Fruit fly (Drosophila melanogaster) whole organism, wandering third instar larva: ENCODE results near the gene CG43658.

Source experiments
- Abd-B ChIP-seq: fragments of >200 bp; optimal IDR thresholded peaks from 2 replicates; lab custom pipeline; 2017; ENCODE audit warnings: missing biosample characterization, missing genetic modification characterization
- CG32264 ChIP-seq: fragments of 200-800 bp; sonication (Bioruptor generic); optimal IDR thresholded peaks from 2 replicates; lab custom pipeline; 2016; ENCODE audit warnings: missing biosample characterization, missing genetic modification characterization
- CG9705 ChIP-seq: fragments of 200-800 bp; sonication (Bioruptor generic); optimal IDR thresholded peaks from 2 replicates; lab custom pipeline; 2018; ENCODE audit warnings: missing biosample characterization, mild to moderate bottlenecking, missing genetic modification characterization
- CrebA ChIP-seq: fragments of 200-800 bp; sonication (Bioruptor generic); optimal IDR thresholded peaks from 2 replicates; lab custom pipeline; 2016; ENCODE audit warnings: missing biosample characterization, mild to moderate bottlenecking, missing genetic modification characterization, borderline replicate concordance
- Dfd ChIP-seq: fragments of >200 bp; optimal IDR thresholded peaks from 2 replicates; lab custom pipeline; 2017; ENCODE audit warnings: missing biosample characterization, missing genetic modification characterization
- Dif ChIP-seq: fragments of 200-275, 200-300 bp; sonication (Bioruptor generic); optimal IDR thresholded peaks from 2 replicates; lab custom pipeline; 2018; ENCODE audit warnings: missing biosample characterization, missing genetic modification characterization; ENCODE audit not compliant: partially characterized antibody
- GATAd ChIP-seq: sonication (Bioruptor generic); optimal IDR thresholded peaks from 2 replicates; lab custom pipeline; 2016; ENCODE audit warnings: missing biosample characterization, missing genetic modification characterization
- HLH106 ChIP-seq: fragments of 200-800 bp; optimal IDR thresholded peaks from 3 replicates; lab custom pipeline; 2019; ENCODE audit warnings: missing biosample characterization, mild to moderate bottlenecking, missing genetic modification characterization, moderate library complexity
- Hnf4 ChIP-seq: fragments of 200-800 bp; sonication (Bioruptor generic); optimal IDR thresholded peaks from 2 replicates; lab custom pipeline; 2016; ENCODE audit warnings: missing biosample characterization, mild to moderate bottlenecking, missing genetic modification characterization
- Hr78 ChIP-seq: fragments of >200 bp; optimal IDR thresholded peaks from 2 replicates; lab custom pipeline; 2017; ENCODE audit warnings: missing biosample characterization, missing genetic modification characterization
- Hr83 ChIP-seq: fragments of 200-300 bp; sonication (Bioruptor generic); optimal IDR thresholded peaks from 2 replicates; lab custom pipeline; 2016; ENCODE audit warnings: missing biosample characterization, mild to moderate bottlenecking, missing genetic modification characterization, moderate library complexity; ENCODE audit not compliant: poor library complexity, severe bottlenecking
- Jra ChIP-seq: sonication (Bioruptor generic); optimal IDR thresholded peaks from 2 replicates; lab custom pipeline; 2016; ENCODE audit warnings: missing biosample characterization, missing genetic modification characterization
- Mio ChIP-seq: sonication (Bioruptor generic); optimal IDR thresholded peaks from 2 replicates; lab custom pipeline; 2016; ENCODE audit warnings: missing biosample characterization, missing genetic modification characterization
- N ChIP-seq: fragments of >200 bp; optimal IDR thresholded peaks from 2 replicates; lab custom pipeline; 2018; ENCODE audit warnings: missing biosample characterization, missing external identifiers, missing genetic modification characterization
- OdsH ChIP-seq: fragments of 200-800 bp; sonication (Bioruptor generic); optimal IDR thresholded peaks from 2 replicates; lab custom pipeline; 2016; ENCODE audit warnings: missing biosample characterization, mild to moderate bottlenecking, missing genetic modification characterization
- Rel ChIP-seq, 2 experiments: fragments of 200-800 bp; sonication (Bioruptor generic) in 1 of 2; optimal IDR thresholded peaks; 2 replicates in 1 of 2; 3 replicates in 1 of 2; lab custom pipeline; 2016 to 2019; ENCODE audit warnings: mild to moderate bottlenecking in 2 of 2, missing biosample characterization in 2 of 2, missing genetic modification characterization in 2 of 2, moderate library complexity in 1 of 2
- Sp1 ChIP-seq: fragments of 200-800 bp; sonication (Bioruptor generic); optimal IDR thresholded peaks from 3 replicates; lab custom pipeline; 2019; ENCODE audit warnings: missing biosample characterization, mild to moderate bottlenecking, missing genetic modification characterization, moderate library complexity
- Vsx2 ChIP-seq: fragments of 200-300, 225-300 bp; sonication (Bioruptor generic); optimal IDR thresholded peaks from 2 replicates; lab custom pipeline; 2018; ENCODE audit warnings: missing biosample characterization, missing genetic modification characterization; ENCODE audit not compliant: partially characterized antibody
- br ChIP-seq: fragments of 200-800 bp; sonication (Bioruptor generic); optimal IDR thresholded peaks from 2 replicates; lab custom pipeline; 2016; ENCODE audit warnings: missing biosample characterization, missing genetic modification characterization
- brk ChIP-seq: fragments of 200-800 bp; sonication (Bioruptor generic); optimal IDR thresholded peaks from 2 replicates; lab custom pipeline; 2016; ENCODE audit warnings: missing biosample characterization, mild to moderate bottlenecking, missing genetic modification characterization
- dl ChIP-seq, 2 experiments: fragments of 175-275, 200-275 bp in 1 of 2; fragments of 200-275 bp in 1 of 2; sonication (Bioruptor generic); optimal IDR thresholded peaks; lab custom pipeline; 2018; ENCODE audit warnings: mild to moderate bottlenecking in 2 of 2, missing biosample characterization in 2 of 2, missing genetic modification characterization in 2 of 2, moderate library complexity in 2 of 2; ENCODE audit not compliant: partially characterized antibody in 2 of 2, insufficient read depth in 1 of 2
- dmrt93B ChIP-seq: fragments of 200-800 bp; sonication (Bioruptor generic); optimal IDR thresholded peaks from 2 replicates; lab custom pipeline; 2018; ENCODE audit warnings: missing biosample characterization, mild to moderate bottlenecking, missing genetic modification characterization
- dsf ChIP-seq: sonication (Bioruptor generic); optimal IDR thresholded peaks from 2 replicates; lab custom pipeline; 2016; ENCODE audit warnings: missing biosample characterization, missing genetic modification characterization, borderline replicate concordance
- ey ChIP-seq: fragments of 200-800 bp; sonication (Bioruptor generic); optimal IDR thresholded peaks from 2 replicates; lab custom pipeline; 2016; ENCODE audit warnings: missing biosample characterization, missing genetic modification characterization
- foxo ChIP-seq, 2 experiments: fragments of 200-800 bp; sonication (Bioruptor generic); optimal IDR thresholded peaks; 2 replicates in 1 of 2; 3 replicates in 1 of 2; lab custom pipeline; 2016 to 2017; ENCODE audit warnings: missing biosample characterization in 2 of 2, missing genetic modification characterization in 2 of 2
- fru ChIP-seq: fragments of 200-800 bp; sonication (Bioruptor generic); optimal IDR thresholded peaks from 3 replicates; lab custom pipeline; 2016; ENCODE audit warnings: missing biosample characterization, mild to moderate bottlenecking, missing genetic modification characterization
- h ChIP-seq: fragments of 200-800 bp; sonication (Bioruptor generic); optimal IDR thresholded peaks from 3 replicates; lab custom pipeline; 2016; ENCODE audit warnings: missing biosample characterization, mild to moderate bottlenecking, missing genetic modification characterization
- jim ChIP-seq: fragments of 175-275, 200-325 bp; sonication (Bioruptor generic); optimal IDR thresholded peaks from 2 replicates; lab custom pipeline; 2016; ENCODE audit warnings: missing biosample characterization, mild to moderate bottlenecking, missing genetic modification characterization
- lola ChIP-seq: fragments of >200 bp; optimal IDR thresholded peaks from 2 replicates; lab custom pipeline; 2017; ENCODE audit warnings: missing biosample characterization, missing genetic modification characterization
- pan ChIP-seq: fragments of >200 bp; optimal IDR thresholded peaks from 2 replicates; lab custom pipeline; 2017
- psq ChIP-seq: fragments of 200-800 bp; sonication (Bioruptor generic); optimal IDR thresholded peaks from 3 replicates; lab custom pipeline; 2017; ENCODE audit warnings: missing biosample characterization, mild to moderate bottlenecking, missing genetic modification characterization, moderate library complexity
- rgr ChIP-seq: fragments of 200-800 bp; sonication (Bioruptor generic); optimal IDR thresholded peaks from 3 replicates; lab custom pipeline; 2016; ENCODE audit warnings: missing biosample characterization, mild to moderate bottlenecking, missing genetic modification characterization
- sage ChIP-seq: fragments of 200-800 bp; sonication (Bioruptor generic); optimal IDR thresholded peaks from 2 replicates; lab custom pipeline; 2016; ENCODE audit warnings: missing biosample characterization, mild to moderate bottlenecking, missing genetic modification characterization
- sv ChIP-seq: fragments of 200-800 bp; sonication (Bioruptor generic); optimal IDR thresholded peaks from 3 replicates; lab custom pipeline; 2016; ENCODE audit warnings: missing biosample characterization, missing genetic modification characterization
- woc ChIP-seq: sonication (Bioruptor generic); optimal IDR thresholded peaks from 2 replicates; lab custom pipeline; 2016; ENCODE audit warnings: missing biosample characterization, mild to moderate bottlenecking, missing genetic modification characterization

CG43658 gene

DNA sequence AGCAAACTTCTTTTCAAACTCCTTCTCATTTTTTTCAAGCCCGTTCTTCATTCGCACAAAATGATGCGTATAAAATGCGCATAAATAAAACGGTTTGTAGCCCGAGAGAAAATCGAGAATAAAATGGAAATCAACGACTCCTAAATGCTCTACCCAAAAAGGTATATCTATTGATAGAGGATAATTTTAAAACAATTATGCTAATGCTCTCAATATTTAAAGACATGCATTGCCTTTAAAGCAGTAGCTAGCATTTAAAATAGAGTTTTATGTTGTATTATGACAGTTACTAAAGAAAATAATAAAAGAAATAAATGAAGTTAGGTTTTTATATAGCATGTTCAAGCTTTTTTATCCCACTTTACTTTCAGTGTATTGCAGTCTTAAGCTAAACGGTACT is 10.7 kb downstream of the CG43658 start:
- TF ChIP-seq Mio (GFP tag; lab: Kevin White, UChicago) (no peak), rgr (GFP tag; lab: Kevin White, UChicago) (peak; percentile 26), woc (peak; percentile 39), HLH106 (tag; lab: Kevin White, UChicago) (peak; percentile 54), fru (GFP tag; lab: Kevin White, UChicago) (peak; percentile 30), Hr78 (GFP tag; lab: Kevin White, UChicago) (no peak), Dfd (no peak), Sp1 (peak; percentile 58), ey (peak; percentile 20), h (GFP tag; lab: Kevin White, UChicago) (peak; percentile 41), sage (GFP tag; lab: Kevin White, UChicago) (no peak), dsf (no peak), jim (no peak), OdsH (GFP tag; lab: Kevin White, UChicago) (peak; percentile 35), foxo (GFP tag; optimal IDR thresholded peaks at IDR 0.05; lab: Kevin White, UChicago) (peak in 1 of 2 experiments; percentile 51), lola (GFP tag; lab: Kevin White, UChicago) (no peak), Rel (GFP tag; optimal IDR thresholded peaks at IDR 0.05; lab: Kevin White, UChicago) (no peak), Rel (tag; optimal IDR thresholded peaks at IDR 0.05; lab: Kevin White, UChicago) (no peak), psq (GFP tag; lab: Kevin White, UChicago) (peak; percentile 13), sv (GFP tag; lab: Kevin White, UChicago) (no peak)

DNA sequence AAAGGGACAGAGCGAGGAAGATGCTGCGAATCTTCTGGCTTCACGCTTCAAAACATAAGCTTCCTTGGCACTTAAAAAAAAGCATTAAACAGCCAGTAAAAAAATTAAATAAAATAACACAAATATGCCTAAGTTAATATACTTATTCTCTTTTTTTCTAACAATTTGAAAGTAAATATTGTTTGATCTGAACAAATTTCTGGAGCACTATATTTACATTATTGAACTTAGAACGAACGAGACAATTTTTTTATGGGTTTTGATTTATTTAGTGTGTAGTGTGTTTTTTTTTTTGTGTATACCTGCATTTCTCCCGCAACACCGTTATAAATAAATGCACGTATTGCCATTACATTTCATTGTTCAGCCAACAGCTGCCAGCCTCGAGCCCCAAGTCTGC is 15.4 kb downstream of the CG43658 start:
- TF ChIP-seq HLH106 (tag; lab: Kevin White, UChicago) (peak; percentile 6), Rel (GFP tag; optimal IDR thresholded peaks at IDR 0.05; lab: Kevin White, UChicago) (no peak), Rel (tag; optimal IDR thresholded peaks at IDR 0.05; lab: Kevin White, UChicago) (no peak), psq (GFP tag; lab: Kevin White, UChicago) (peak; percentile 38), h (GFP tag; lab: Kevin White, UChicago) (peak; percentile 14), foxo (GFP tag; optimal IDR thresholded peaks at IDR 0.05; lab: Kevin White, UChicago) (peak in 1 of 2 experiments; percentile 66), CrebA (GFP tag; lab: Kevin White, UChicago) (no peak), fru (GFP tag; lab: Kevin White, UChicago) (peak; percentile 61), br (GFP tag; lab: Kevin White, UChicago) (no peak), brk (no peak), Abd-B (GFP tag; lab: Kevin White, UChicago) (no peak), dl (GFP tag; optimal IDR thresholded peaks at IDR 0.05; lab: Kevin White, UChicago; ENCODE audit: insufficient read depth in 1 of 2, partially characterized antibody in 2 of 2) (no peak), ey (no peak), Hr83 (GFP tag; lab: Kevin White, UChicago) (no peak), rgr (GFP tag; lab: Kevin White, UChicago) (no peak), Sp1 (peak; percentile 9), Dif (no peak), sage (GFP tag; lab: Kevin White, UChicago) (no peak)

dm6 chrX:17544409-17544808 is 16.6 kb downstream of the CG43658 start:
- TF ChIP-seq N (GFP tag; lab: Kevin White, UChicago) (no peak), h (GFP tag; lab: Kevin White, UChicago) (no peak), Jra (GFP tag; lab: Kevin White, UChicago) (no peak), Dif (no peak), Sp1 (no peak), brk (no peak), GATAd (GFP tag; lab: Kevin White, UChicago) (no peak), foxo (GFP tag; optimal IDR thresholded peaks at IDR 0.05; lab: Kevin White, UChicago) (no peak), Hr83 (GFP tag; lab: Kevin White, UChicago) (no peak), rgr (GFP tag; lab: Kevin White, UChicago) (no peak), Vsx2 (GFP tag; lab: Kevin White, UChicago) (no peak), dmrt93B (GFP tag; lab: Kevin White, UChicago) (no peak), Rel (GFP tag; optimal IDR thresholded peaks at IDR 0.05; lab: Kevin White, UChicago) (no peak), Rel (tag; optimal IDR thresholded peaks at IDR 0.05; lab: Kevin White, UChicago) (no peak), woc (no peak)

DNA sequence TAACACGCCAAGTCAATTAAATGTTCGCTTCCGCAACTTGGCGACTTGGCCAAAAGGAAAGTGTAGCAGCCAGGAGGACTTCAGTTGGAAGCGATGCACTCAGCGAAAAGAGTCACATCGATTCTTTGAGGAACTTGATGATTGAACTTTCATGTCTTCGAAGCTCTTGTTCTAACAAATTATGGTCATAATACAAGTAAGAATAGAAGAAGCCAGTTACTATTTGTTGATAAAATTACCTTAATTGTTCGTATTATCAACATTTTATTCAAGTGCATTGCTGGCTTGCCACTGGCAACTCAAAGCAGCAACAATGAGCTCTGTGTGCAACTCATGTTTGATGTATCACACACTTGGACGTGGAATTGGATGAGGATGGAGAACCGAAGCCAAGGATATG is 17.7 kb downstream of the CG43658 start:
- TF ChIP-seq dmrt93B (GFP tag; lab: Kevin White, UChicago) (peak; percentile 36), Sp1 (peak; percentile 62), ey (peak; percentile 44), CG32264 (GFP tag; lab: Kevin White, UChicago) (no peak), fru (GFP tag; lab: Kevin White, UChicago) (peak; percentile 67), Hr83 (GFP tag; lab: Kevin White, UChicago) (no peak), Hnf4 (GFP tag; lab: Kevin White, UChicago) (peak; percentile 56), Abd-B (GFP tag; lab: Kevin White, UChicago) (no peak), sv (GFP tag; lab: Kevin White, UChicago) (no peak), OdsH (GFP tag; lab: Kevin White, UChicago) (peak; percentile 17), rgr (GFP tag; lab: Kevin White, UChicago) (peak; percentile 36), CG9705 (GFP tag; lab: Kevin White, UChicago) (no peak), HLH106 (tag; lab: Kevin White, UChicago) (peak; percentile 57), woc (peak; percentile 1), br (GFP tag; lab: Kevin White, UChicago) (peak; percentile 64), foxo (GFP tag; optimal IDR thresholded peaks at IDR 0.05; lab: Kevin White, UChicago) (peak in 1 of 2 experiments; percentile 46), Rel (GFP tag; optimal IDR thresholded peaks at IDR 0.05; lab: Kevin White, UChicago) (no peak), Rel (tag; optimal IDR thresholded peaks at IDR 0.05; lab: Kevin White, UChicago) (no peak), Mio (GFP tag; lab: Kevin White, UChicago) (no peak), psq (GFP tag; lab: Kevin White, UChicago) (peak; percentile 34), h (GFP tag; lab: Kevin White, UChicago) (peak; percentile 63), pan (no peak), Dfd (no peak)
- TF ChIP-seq, all 38 proteins: peak for 13
